Worm (Caenorhabditis elegans): ENCODE measurements around the gene F52H2.3.

DNA sequence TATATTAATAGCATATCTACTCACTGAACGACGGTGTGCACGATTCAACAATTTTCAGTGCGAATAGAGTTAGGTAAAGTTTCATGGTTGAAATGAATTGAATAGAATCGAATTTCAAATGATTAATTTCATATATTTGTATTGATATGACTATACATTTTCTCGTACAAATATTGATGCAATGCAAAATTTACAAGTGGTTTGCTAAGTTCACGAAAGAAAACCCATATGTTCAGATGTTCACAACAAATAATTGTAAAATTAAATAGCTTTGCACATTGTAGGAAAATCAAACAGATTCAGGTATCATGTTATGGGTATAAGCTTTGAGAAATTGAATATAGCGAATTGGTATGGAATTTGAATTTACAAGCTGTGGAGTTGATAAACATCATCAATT lies 44.8 kb upstream of the F52H2.3 start, which contains the start of gene H01M10.2:
- TF ChIP-seq ceh-13 (GFP tag; optimal IDR thresholded peaks at IDR 0.05) (no peak), sea-1 (GFP tag; conservative IDR thresholded peaks at IDR 0.05) (no peak), ama-1 (optimal IDR thresholded peaks at IDR 0.05) (no peak), hnd-1 (tag; optimal IDR thresholded peaks at IDR 0.05) (no peak), ceh-36 (tag; optimal IDR thresholded peaks at IDR 0.05) (no peak), hmbx-1 (tag; optimal IDR thresholded peaks at IDR 0.05) (no peak), B0310.2 (tag; optimal IDR thresholded peaks at IDR 0.05) (no peak), hmg-4 (GFP tag; optimal IDR thresholded peaks at IDR 0.05) (no peak), flt-1 (GFP tag; IDR thresholded peaks at IDR 0.05) (no peak), tbx-37 (GFP tag; conservative IDR thresholded peaks at IDR 0.05) (no peak), ets-7 (tag; optimal IDR thresholded peaks at IDR 0.05) (no peak), scrt-1 (GFP tag; IDR thresholded peaks at IDR 0.05) (no peak), tbx-11 (GFP tag; IDR thresholded peaks at IDR 0.05) (no peak)
